Worm (Caenorhabditis elegans) whole organism, L4 larva: ENCODE results near the gene K08F11.1.
"Not testable (repeated sequence)": the region's sequence is repeated elsewhere in the genome, so short reads cannot be mapped to it uniquely, and the experiment has no call there.

Experiments used
- F44E2.7 ChIP-seq: fragments of 200-800 bp; sonication (Bioruptor generic); IDR thresholded peaks from 2 replicates; pipeline ENCODE4 v2.1.2; 2022; ENCODE audit warnings: missing genetic modification characterization, missing compliant biosample characterization
- nhr-10 ChIP-seq: fragments of 150-350 bp; optimal IDR thresholded peaks from 2 replicates; lab custom pipeline; 2014; ENCODE audit warnings: missing biosample characterization, missing genetic modification characterization
- snpc-4 ChIP-seq: fragments of 150-350 bp; optimal IDR thresholded peaks from 2 replicates; lab custom pipeline; 2014; ENCODE audit warnings: missing biosample characterization, missing genetic modification characterization
- unc-62 ChIP-seq, 3 experiments: fragments of 150-350 bp in 1 of 3; sonication (generic microtip); optimal IDR thresholded peaks in 2 of 3; peaks in 1 of 3; 1 replicate in 1 of 3; 2 replicates in 2 of 3; lab custom pipeline; 2014 to 2017; ENCODE audit warnings: missing biosample characterization in 3 of 3, missing genetic modification characterization in 3 of 3, missing genetic modification reagents in 3 of 3, missing genotype in 1 of 3

ce11 chrIV:4762990-4763545 lies 38.4 kb downstream of the K08F11.1 start:
- not testable (repeated sequence) for TF ChIP-seq unc-62 (GFP tag; optimal IDR thresholded peaks at IDR 0.05 in 1 of 2; lab: Kevin White, UChicago); unc-62 (tag; optimal IDR thresholded peaks at IDR 0.05; lab: Kevin White, UChicago); F44E2.7 (GFP tag; lab: Robert Waterston, UW); nhr-10 (tag; lab: Kevin White, UChicago); snpc-4 (tag; lab: Kevin White, UChicago)
